Fruit fly (Drosophila melanogaster) whole organism, embryonic: ENCODE measurements around the gene yellow-e.

Experiments used
- Atf6 ChIP-seq: fragments of 200-800 bp; sonication (Bioruptor generic); IDR thresholded peaks from 2 replicates; pipeline ENCODE4 v1.3.6; 2022; ENCODE audit warnings: missing biosample characterization, missing genetic modification characterization
- CG10267 ChIP-seq: fragments of 200-800 bp; sonication (Bioruptor generic); optimal IDR thresholded peaks from 2 replicates; lab custom pipeline; 2018; ENCODE audit warnings: missing biosample characterization, mild to moderate bottlenecking, missing genetic modification characterization, moderate library complexity
- CG10366 ChIP-seq: fragments of 200-800 bp; sonication (Bioruptor generic); IDR thresholded peaks from 2 replicates; pipeline ENCODE4 v1.3.6; 2022; ENCODE audit warnings: missing biosample characterization, missing genetic modification characterization
- CG10565 ChIP-seq: fragments of 200-800 bp; sonication (Bioruptor generic); optimal IDR thresholded peaks from 3 replicates; lab custom pipeline; 2016; ENCODE audit warnings: missing biosample characterization, mild to moderate bottlenecking, missing genetic modification characterization
- CG11695 ChIP-seq: fragments of 200-800 bp; sonication (Bioruptor generic); IDR thresholded peaks from 3 replicates; pipeline ENCODE4 v1.3.6; 2022; ENCODE audit warnings: missing biosample characterization, missing genetic modification characterization
- CG11723 ChIP-seq: fragments of 200-800 bp; sonication (Bioruptor generic); optimal IDR thresholded peaks from 2 replicates; lab custom pipeline; 2017; ENCODE audit warnings: missing biosample characterization, mild to moderate bottlenecking, missing genetic modification characterization
- CG12155 ChIP-seq: fragments of 200-800 bp; sonication (Bioruptor generic); optimal IDR thresholded peaks from 3 replicates; lab custom pipeline; 2016; ENCODE audit warnings: missing biosample characterization, missing genetic modification characterization
- CG12299 ChIP-seq: fragments of 200-800 bp; sonication (Bioruptor generic); optimal IDR thresholded peaks from 2 replicates; lab custom pipeline; 2018; ENCODE audit warnings: missing biosample characterization, mild to moderate bottlenecking, missing genetic modification characterization
- CG12391 ChIP-seq: fragments of 200-800 bp; sonication (Bioruptor generic); optimal IDR thresholded peaks from 3 replicates; lab custom pipeline; 2018; ENCODE audit warnings: missing biosample characterization, mild to moderate bottlenecking, missing genetic modification characterization, moderate library complexity
- CG13424 ChIP-seq: fragments of 200-800 bp; sonication (Bioruptor generic); optimal IDR thresholded peaks from 2 replicates; lab custom pipeline; 2019; ENCODE audit warnings: missing biosample characterization, mild to moderate bottlenecking, missing genetic modification characterization, moderate library complexity
- CG15269 ChIP-seq: fragments of 200-800 bp; sonication (Bioruptor generic); optimal IDR thresholded peaks from 2 replicates; lab custom pipeline; 2018; ENCODE audit warnings: missing biosample characterization, mild to moderate bottlenecking, missing genetic modification characterization, moderate library complexity
- CG1602 ChIP-seq: fragments of 200-800 bp; sonication (Bioruptor generic); optimal IDR thresholded peaks from 3 replicates; lab custom pipeline; 2016; ENCODE audit warnings: missing biosample characterization, missing genetic modification characterization
- CG16863 ChIP-seq: fragments of 200-800 bp; sonication (Bioruptor generic); optimal IDR thresholded peaks from 3 replicates; lab custom pipeline; 2016; ENCODE audit warnings: missing biosample characterization, missing genetic modification characterization
- CG17802 ChIP-seq: fragments of 200-800 bp; sonication (Bioruptor generic); optimal IDR thresholded peaks from 2 replicates; lab custom pipeline; 2018; ENCODE audit warnings: missing biosample characterization, mild to moderate bottlenecking, missing genetic modification characterization, moderate library complexity
- CG2712 ChIP-seq: fragments of 200-800 bp; optimal IDR thresholded peaks from 3 replicates; lab custom pipeline; 2019; ENCODE audit warnings: missing biosample characterization, mild to moderate bottlenecking, missing genetic modification characterization, moderate library complexity
- CG30403 ChIP-seq: fragments of 200-800 bp; sonication (Bioruptor generic); optimal IDR thresholded peaks from 3 replicates; lab custom pipeline; 2016; ENCODE audit warnings: missing biosample characterization, missing genetic modification characterization
- CG33557 ChIP-seq: fragments of 200-800 bp; sonication (Bioruptor generic); optimal IDR thresholded peaks from 2 replicates; lab custom pipeline; 2019; ENCODE audit warnings: missing biosample characterization, mild to moderate bottlenecking, missing genetic modification characterization, moderate library complexity
- CG43689 ChIP-seq: fragments of 200-800 bp; sonication (Bioruptor generic); IDR thresholded peaks from 2 replicates; pipeline ENCODE4 v1.3.6; 2022; ENCODE audit warnings: missing biosample characterization, missing genetic modification characterization
- CG4424 ChIP-seq: fragments of 200-800 bp; sonication (Bioruptor generic); optimal IDR thresholded peaks from 3 replicates; lab custom pipeline; 2016; ENCODE audit warnings: missing biosample characterization, missing genetic modification characterization
- CG7556 ChIP-seq: fragments of 200-800 bp; sonication (Bioruptor generic); optimal IDR thresholded peaks from 2 replicates; lab custom pipeline; 2017; ENCODE audit warnings: missing biosample characterization, mild to moderate bottlenecking, missing genetic modification characterization
- CG9797 ChIP-seq: fragments of 200-800 bp; sonication (Bioruptor generic); optimal IDR thresholded peaks from 3 replicates; lab custom pipeline; 2018; ENCODE audit warnings: missing biosample characterization, mild to moderate bottlenecking, missing genetic modification characterization
- D19A ChIP-seq: fragments of 200-800 bp; optimal IDR thresholded peaks from 3 replicates; lab custom pipeline; 2019; ENCODE audit warnings: missing biosample characterization, mild to moderate bottlenecking, missing genetic modification characterization, moderate library complexity
- Dip3 ChIP-seq: fragments of 200-800 bp; sonication (Bioruptor generic); optimal IDR thresholded peaks from 3 replicates; lab custom pipeline; 2016; ENCODE audit warnings: missing biosample characterization, missing genetic modification characterization
- Eip74EF ChIP-seq, 2 experiments: fragments of 200-800 bp in 1 of 2; fragments of >200 bp in 1 of 2; sonication (Bioruptor generic) in 1 of 2; optimal IDR thresholded peaks; 2 replicates each; lab custom pipeline; 2017 to 2019; ENCODE audit warnings: missing biosample characterization in 2 of 2, missing genetic modification characterization in 2 of 2, mild to moderate bottlenecking in 1 of 2, moderate library complexity in 1 of 2
- Ets65A ChIP-seq: fragments of 200-800 bp; sonication (Bioruptor generic); peaks from one replicate; lab custom pipeline; 2016; ENCODE audit warnings: missing biosample characterization, missing genetic modification characterization
- Kr ChIP-seq: fragments of 200-800 bp; sonication (Bioruptor generic); optimal IDR thresholded peaks from 2 replicates; lab custom pipeline; 2017; ENCODE audit warnings: missing biosample characterization, mild to moderate bottlenecking, missing genetic modification characterization
- Lpt ChIP-seq: fragments of >200 bp; optimal IDR thresholded peaks from 2 replicates; lab custom pipeline; 2018; ENCODE audit warnings: missing biosample characterization, missing genetic modification characterization
- NFAT ChIP-seq: fragments of 200-800 bp; sonication (Bioruptor generic); IDR thresholded peaks from 2 replicates; pipeline ENCODE4 v1.3.6; 2022; ENCODE audit warnings: missing biosample characterization, missing genetic modification characterization
- NfI ChIP-seq: fragments of 200-800 bp; sonication (Bioruptor generic); optimal IDR thresholded peaks from 3 replicates; lab custom pipeline; 2018; ENCODE audit warnings: missing biosample characterization, mild to moderate bottlenecking, missing genetic modification characterization, moderate library complexity
- Ptx1 ChIP-seq: fragments of 200-800 bp; sonication (Bioruptor generic); IDR thresholded peaks from 2 replicates; pipeline ENCODE4 v1.3.6; 2022; ENCODE audit warnings: missing biosample characterization, missing genetic modification characterization
- Trl ChIP-seq, 3 experiments: fragments of >200 bp in 2 of 3; fragments of 200-800 bp in 1 of 3; sonication (Bioruptor generic) in 1 of 3; optimal IDR thresholded peaks; 2 replicates in 1 of 3; 3 replicates in 2 of 3; lab custom pipeline; 2016 to 2017; ENCODE audit warnings: missing biosample characterization in 1 of 3, missing genetic modification characterization in 1 of 3
- ara ChIP-seq: fragments of 200-800 bp; sonication (Bioruptor generic); IDR thresholded peaks from 2 replicates; pipeline ENCODE4 v1.3.6; 2022; ENCODE audit warnings: missing biosample characterization, missing genetic modification characterization
- bab2 ChIP-seq: fragments of 200-800 bp; sonication (Bioruptor generic); optimal IDR thresholded peaks from 2 replicates; lab custom pipeline; 2016; ENCODE audit warnings: missing biosample characterization, missing genetic modification characterization
- cad ChIP-seq: fragments of >200 bp; optimal IDR thresholded peaks from 2 replicates; lab custom pipeline; 2017; ENCODE audit warnings: missing biosample characterization, missing genetic modification characterization
- chn ChIP-seq: fragments of 200-800 bp; sonication (Bioruptor generic); optimal IDR thresholded peaks from 2 replicates; lab custom pipeline; 2016; ENCODE audit warnings: missing biosample characterization, missing genetic modification characterization
- gcm ChIP-seq: fragments of 200-800 bp; sonication (Bioruptor generic); optimal IDR thresholded peaks from 2 replicates; lab custom pipeline; 2019; ENCODE audit warnings: missing biosample characterization, mild to moderate bottlenecking, missing genetic modification characterization, moderate library complexity
- grau ChIP-seq: fragments of 200-800 bp; optimal IDR thresholded peaks from 3 replicates; lab custom pipeline; 2019; ENCODE audit warnings: missing biosample characterization, mild to moderate bottlenecking, missing genetic modification characterization, moderate library complexity
- lab ChIP-seq: fragments of 200-800 bp; sonication (Bioruptor generic); optimal IDR thresholded peaks from 3 replicates; lab custom pipeline; 2017; ENCODE audit warnings: missing biosample characterization, missing genetic modification characterization, mild to moderate bottlenecking, moderate library complexity, missing genetic modification reagents
- odd ChIP-seq: fragments of 200-800 bp; sonication (Bioruptor generic); optimal IDR thresholded peaks from 2 replicates; lab custom pipeline; 2017; ENCODE audit warnings: missing biosample characterization, mild to moderate bottlenecking, missing genetic modification characterization
- otp ChIP-seq: fragments of 200-800 bp; sonication (Bioruptor generic); IDR thresholded peaks from 3 replicates; pipeline ENCODE4, ENCODE4 v1.3.6; 2022; ENCODE audit warnings: missing biosample characterization, missing genetic modification characterization
- phol ChIP-seq: fragments of 200-800 bp; sonication (Bioruptor generic); optimal IDR thresholded peaks from 3 replicates; lab custom pipeline; 2018; ENCODE audit warnings: missing biosample characterization, mild to moderate bottlenecking, missing genetic modification characterization, moderate library complexity
- prd ChIP-seq, 3 experiments: fragments of >200 bp in 2 of 3; fragments of 200-800 bp in 1 of 3; sonication (Bioruptor generic) in 1 of 3; optimal IDR thresholded peaks in 2 of 3; IDR thresholded peaks in 1 of 3; 2 replicates in 2 of 3; 3 replicates in 1 of 3; pipeline versions ENCODE4 v1.3.6 to Lab custom; 2017 to 2022; ENCODE audit warnings: missing biosample characterization in 1 of 3, missing genetic modification characterization in 1 of 3
- rib ChIP-seq: fragments of 200-800 bp; sonication (Bioruptor generic); IDR thresholded peaks from 2 replicates; pipeline ENCODE4 v1.3.6; 2022; ENCODE audit warnings: missing biosample characterization, missing genetic modification characterization
- ro ChIP-seq: fragments of 200-800 bp; sonication (Bioruptor generic); IDR thresholded peaks from 2 replicates; pipeline ENCODE4 v1.3.6; 2022; ENCODE audit warnings: missing biosample characterization, missing genetic modification characterization
- sd ChIP-seq: fragments of 200-800 bp; sonication (Bioruptor generic); optimal IDR thresholded peaks from 3 replicates; lab custom pipeline; 2018; ENCODE audit warnings: missing biosample characterization, mild to moderate bottlenecking, missing genetic modification characterization, moderate library complexity
- tgo ChIP-seq: fragments of 200-800 bp; sonication (Bioruptor generic); IDR thresholded peaks from 3 replicates; pipeline ENCODE4 v1.3.6; 2022; ENCODE audit warnings: missing biosample characterization, missing genetic modification characterization
- tna ChIP-seq: fragments of 200-800 bp; sonication (Bioruptor generic); IDR thresholded peaks from 2 replicates; pipeline ENCODE4 v1.3.6; 2022; ENCODE audit warnings: missing biosample characterization, missing genetic modification characterization; ENCODE audit not compliant: partially characterized antibody
- unc-4 ChIP-seq: fragments of 200-800 bp; sonication (Bioruptor generic); IDR thresholded peaks from 2 replicates; pipeline ENCODE4 v1.3.6; 2022; ENCODE audit warnings: missing biosample characterization, missing genetic modification characterization; ENCODE audit not compliant: partially characterized antibody
- zen ChIP-seq: fragments of 200-800 bp; sonication (Bioruptor generic); optimal IDR thresholded peaks from 3 replicates; lab custom pipeline; 2018; ENCODE audit warnings: missing biosample characterization, mild to moderate bottlenecking, missing genetic modification characterization, moderate library complexity
- zfh1 ChIP-seq: fragments of 200-800 bp; sonication (Bioruptor generic); IDR thresholded peaks from 3 replicates; pipeline ENCODE4 v1.3.6; 2022; ENCODE audit warnings: missing biosample characterization, missing genetic modification characterization

The yellow-e gene

dm6 chr3R:13404841-13405441 lies 10.1 kb downstream of the yellow-e start, which contains the start of gene yellow-e3:
Gene yellow-e3, minus strand, starts transcription at chr3R:13404870.
- TF ChIP-seq CG10565: no peak
- no peak for TF ChIP-seq CG9797 (GFP tag; lab: Kevin White, UChicago)
- no peak for TF ChIP-seq Lpt
- TF ChIP-seq NFAT (GFP tag; lab: Robert Waterston, UW): no peak
- TF ChIP-seq CG15269: no peak
- no peak for TF ChIP-seq chn
- TF ChIP-seq zen (tag; lab: Kevin White, UChicago): peak; percentile 93
- TF ChIP-seq CG12155 (GFP tag; lab: Kevin White, UChicago): no peak
- TF ChIP-seq unc-4: no peak
- peak; percentile 48 for TF ChIP-seq CG12391 (tag; lab: Kevin White, UChicago)
- TF ChIP-seq rib: no peak
- TF ChIP-seq sd (tag; lab: Kevin White, UChicago): no peak
- no peak for TF ChIP-seq lab (GFP tag; lab: Kevin White, UChicago)
- TF ChIP-seq CG12299 (tag; lab: Kevin White, UChicago): no peak
- TF ChIP-seq tna: no peak
- no peak for TF ChIP-seq CG17802 (tag; lab: Kevin White, UChicago)
- TF ChIP-seq CG11695: no peak
- TF ChIP-seq D19A (tag; lab: Kevin White, UChicago): peak; percentile 59
- TF ChIP-seq tgo (GFP tag; lab: Robert Waterston, UW): no peak
- TF ChIP-seq phol: peak; percentile 52
- peak; percentile 74 for TF ChIP-seq CG2712
- TF ChIP-seq CG10267 (tag; lab: Kevin White, UChicago): peak; percentile 71
- TF ChIP-seq Eip74EF (GFP tag; optimal IDR thresholded peaks at IDR 0.05; lab: Kevin White, UChicago): no peak
- TF ChIP-seq prd (optimal IDR thresholded peaks at IDR 0.05; lab: Kevin White, UChicago): no peak
- TF ChIP-seq prd (GFP tag; IDR thresholded peaks at IDR 0.05; lab: Robert Waterston, UW): peak; percentile 81
- no peak for TF ChIP-seq CG13424 (tag; lab: Kevin White, UChicago)
- no peak for TF ChIP-seq CG16863 (GFP tag; lab: Kevin White, UChicago)
- TF ChIP-seq otp (GFP tag; lab: Robert Waterston, UW): no peak
- TF ChIP-seq CG11723 (GFP tag; lab: Kevin White, UChicago): no peak
- no peak for TF ChIP-seq ara
- TF ChIP-seq Kr (GFP tag; lab: Kevin White, UChicago): no peak
- TF ChIP-seq ro: no peak
- no peak for TF ChIP-seq CG10366 (GFP tag; lab: Robert Waterston, UW)
- no peak for TF ChIP-seq Trl (optimal IDR thresholded peaks at IDR 0.05; lab: Kevin White, UChicago)
- no peak for TF ChIP-seq Trl (GFP tag; optimal IDR thresholded peaks at IDR 0.05; lab: Kevin White, UChicago)
- peak; percentile 44 for TF ChIP-seq grau
- no peak for TF ChIP-seq Dip3 (GFP tag; lab: Kevin White, UChicago)
- TF ChIP-seq bab2: no peak
- TF ChIP-seq CG30403 (GFP tag; lab: Kevin White, UChicago): peak; percentile 16
- peak; percentile 64; the same call in 2 of the 3 replicates for TF ChIP-seq zfh1 (GFP tag; lab: Robert Waterston, UW)
- peak; percentile 29 for TF ChIP-seq gcm (GFP tag; lab: Kevin White, UChicago)
- TF ChIP-seq CG43689 (GFP tag; lab: Robert Waterston, UW): no peak
- no peak for TF ChIP-seq Ets65A (GFP tag; lab: Kevin White, UChicago)
- no peak for TF ChIP-seq Atf6 (GFP tag; lab: Robert Waterston, UW)
- TF ChIP-seq CG4424: no peak
- TF ChIP-seq CG7556 (GFP tag; lab: Kevin White, UChicago): no peak
- peak; percentile 38 for TF ChIP-seq cad (GFP tag; lab: Kevin White, UChicago)
- TF ChIP-seq NfI (GFP tag; lab: Kevin White, UChicago): no peak
- TF ChIP-seq CG1602 (GFP tag; lab: Kevin White, UChicago): peak; percentile 14
- no peak for TF ChIP-seq odd (GFP tag; lab: Kevin White, UChicago)
- peak; percentile 81 for TF ChIP-seq CG33557
- TF ChIP-seq Ptx1 (GFP tag; lab: Robert Waterston, UW): no peak
